Fruit fly (Drosophila melanogaster) whole organism, wandering third instar larva: ENCODE measurements around the gene epsilonCOP.

ENCODE experiments used
- Abd-B ChIP-seq: fragments of >200 bp; optimal IDR thresholded peaks from 2 replicates; lab custom pipeline; 2017; ENCODE audit warnings: missing biosample characterization, missing genetic modification characterization
- CG32264 ChIP-seq: fragments of 200-800 bp; sonication (Bioruptor generic); optimal IDR thresholded peaks from 2 replicates; lab custom pipeline; 2016; ENCODE audit warnings: missing biosample characterization, missing genetic modification characterization
- CG9705 ChIP-seq: fragments of 200-800 bp; sonication (Bioruptor generic); optimal IDR thresholded peaks from 2 replicates; lab custom pipeline; 2018; ENCODE audit warnings: missing biosample characterization, mild to moderate bottlenecking, missing genetic modification characterization
- CrebA ChIP-seq: fragments of 200-800 bp; sonication (Bioruptor generic); optimal IDR thresholded peaks from 2 replicates; lab custom pipeline; 2016; ENCODE audit warnings: missing biosample characterization, mild to moderate bottlenecking, missing genetic modification characterization, borderline replicate concordance
- Dfd ChIP-seq: fragments of >200 bp; optimal IDR thresholded peaks from 2 replicates; lab custom pipeline; 2017; ENCODE audit warnings: missing biosample characterization, missing genetic modification characterization
- Dif ChIP-seq: fragments of 200-275, 200-300 bp; sonication (Bioruptor generic); optimal IDR thresholded peaks from 2 replicates; lab custom pipeline; 2018; ENCODE audit warnings: missing biosample characterization, missing genetic modification characterization; ENCODE audit not compliant: partially characterized antibody
- GATAd ChIP-seq: sonication (Bioruptor generic); optimal IDR thresholded peaks from 2 replicates; lab custom pipeline; 2016; ENCODE audit warnings: missing biosample characterization, missing genetic modification characterization
- HLH106 ChIP-seq: fragments of 200-800 bp; optimal IDR thresholded peaks from 3 replicates; lab custom pipeline; 2019; ENCODE audit warnings: missing biosample characterization, mild to moderate bottlenecking, missing genetic modification characterization, moderate library complexity
- Hnf4 ChIP-seq: fragments of 200-800 bp; sonication (Bioruptor generic); optimal IDR thresholded peaks from 2 replicates; lab custom pipeline; 2016; ENCODE audit warnings: missing biosample characterization, mild to moderate bottlenecking, missing genetic modification characterization
- Hr78 ChIP-seq: fragments of >200 bp; optimal IDR thresholded peaks from 2 replicates; lab custom pipeline; 2017; ENCODE audit warnings: missing biosample characterization, missing genetic modification characterization
- Hr83 ChIP-seq: fragments of 200-300 bp; sonication (Bioruptor generic); optimal IDR thresholded peaks from 2 replicates; lab custom pipeline; 2016; ENCODE audit warnings: missing biosample characterization, mild to moderate bottlenecking, missing genetic modification characterization, moderate library complexity; ENCODE audit not compliant: poor library complexity, severe bottlenecking
- Jra ChIP-seq: sonication (Bioruptor generic); optimal IDR thresholded peaks from 2 replicates; lab custom pipeline; 2016; ENCODE audit warnings: missing biosample characterization, missing genetic modification characterization
- Mio ChIP-seq: sonication (Bioruptor generic); optimal IDR thresholded peaks from 2 replicates; lab custom pipeline; 2016; ENCODE audit warnings: missing biosample characterization, missing genetic modification characterization
- Myc ChIP-seq: fragments of >200 bp; optimal IDR thresholded peaks from 2 replicates; lab custom pipeline; 2017
- N ChIP-seq: fragments of >200 bp; optimal IDR thresholded peaks from 2 replicates; lab custom pipeline; 2018; ENCODE audit warnings: missing biosample characterization, missing external identifiers, missing genetic modification characterization
- OdsH ChIP-seq: fragments of 200-800 bp; sonication (Bioruptor generic); optimal IDR thresholded peaks from 2 replicates; lab custom pipeline; 2016; ENCODE audit warnings: missing biosample characterization, mild to moderate bottlenecking, missing genetic modification characterization
- Rel ChIP-seq, 2 experiments: fragments of 200-800 bp; sonication (Bioruptor generic) in 1 of 2; optimal IDR thresholded peaks; 2 replicates in 1 of 2; 3 replicates in 1 of 2; lab custom pipeline; 2016 to 2019; ENCODE audit warnings: mild to moderate bottlenecking in 2 of 2, missing biosample characterization in 2 of 2, missing genetic modification characterization in 2 of 2, moderate library complexity in 1 of 2
- Sp1 ChIP-seq: fragments of 200-800 bp; sonication (Bioruptor generic); optimal IDR thresholded peaks from 3 replicates; lab custom pipeline; 2019; ENCODE audit warnings: missing biosample characterization, mild to moderate bottlenecking, missing genetic modification characterization, moderate library complexity
- Vsx2 ChIP-seq: fragments of 200-300, 225-300 bp; sonication (Bioruptor generic); optimal IDR thresholded peaks from 2 replicates; lab custom pipeline; 2018; ENCODE audit warnings: missing biosample characterization, missing genetic modification characterization; ENCODE audit not compliant: partially characterized antibody
- br ChIP-seq: fragments of 200-800 bp; sonication (Bioruptor generic); optimal IDR thresholded peaks from 2 replicates; lab custom pipeline; 2016; ENCODE audit warnings: missing biosample characterization, missing genetic modification characterization
- brk ChIP-seq: fragments of 200-800 bp; sonication (Bioruptor generic); optimal IDR thresholded peaks from 2 replicates; lab custom pipeline; 2016; ENCODE audit warnings: missing biosample characterization, mild to moderate bottlenecking, missing genetic modification characterization
- dl ChIP-seq, 2 experiments: fragments of 175-275, 200-275 bp in 1 of 2; fragments of 200-275 bp in 1 of 2; sonication (Bioruptor generic); optimal IDR thresholded peaks; lab custom pipeline; 2018; ENCODE audit warnings: mild to moderate bottlenecking in 2 of 2, missing biosample characterization in 2 of 2, missing genetic modification characterization in 2 of 2, moderate library complexity in 2 of 2; ENCODE audit not compliant: partially characterized antibody in 2 of 2, insufficient read depth in 1 of 2
- dmrt93B ChIP-seq: fragments of 200-800 bp; sonication (Bioruptor generic); optimal IDR thresholded peaks from 2 replicates; lab custom pipeline; 2018; ENCODE audit warnings: missing biosample characterization, mild to moderate bottlenecking, missing genetic modification characterization
- dsf ChIP-seq: sonication (Bioruptor generic); optimal IDR thresholded peaks from 2 replicates; lab custom pipeline; 2016; ENCODE audit warnings: missing biosample characterization, missing genetic modification characterization, borderline replicate concordance
- ey ChIP-seq: fragments of 200-800 bp; sonication (Bioruptor generic); optimal IDR thresholded peaks from 2 replicates; lab custom pipeline; 2016; ENCODE audit warnings: missing biosample characterization, missing genetic modification characterization
- foxo ChIP-seq, 2 experiments: fragments of 200-800 bp; sonication (Bioruptor generic); optimal IDR thresholded peaks; 2 replicates in 1 of 2; 3 replicates in 1 of 2; lab custom pipeline; 2016 to 2017; ENCODE audit warnings: missing biosample characterization in 2 of 2, missing genetic modification characterization in 2 of 2
- fru ChIP-seq: fragments of 200-800 bp; sonication (Bioruptor generic); optimal IDR thresholded peaks from 3 replicates; lab custom pipeline; 2016; ENCODE audit warnings: missing biosample characterization, mild to moderate bottlenecking, missing genetic modification characterization
- h ChIP-seq: fragments of 200-800 bp; sonication (Bioruptor generic); optimal IDR thresholded peaks from 3 replicates; lab custom pipeline; 2016; ENCODE audit warnings: missing biosample characterization, mild to moderate bottlenecking, missing genetic modification characterization
- jim ChIP-seq: fragments of 175-275, 200-325 bp; sonication (Bioruptor generic); optimal IDR thresholded peaks from 2 replicates; lab custom pipeline; 2016; ENCODE audit warnings: missing biosample characterization, mild to moderate bottlenecking, missing genetic modification characterization
- lola ChIP-seq: fragments of >200 bp; optimal IDR thresholded peaks from 2 replicates; lab custom pipeline; 2017; ENCODE audit warnings: missing biosample characterization, missing genetic modification characterization
- pan ChIP-seq: fragments of >200 bp; optimal IDR thresholded peaks from 2 replicates; lab custom pipeline; 2017
- psq ChIP-seq: fragments of 200-800 bp; sonication (Bioruptor generic); optimal IDR thresholded peaks from 3 replicates; lab custom pipeline; 2017; ENCODE audit warnings: missing biosample characterization, mild to moderate bottlenecking, missing genetic modification characterization, moderate library complexity
- rgr ChIP-seq: fragments of 200-800 bp; sonication (Bioruptor generic); optimal IDR thresholded peaks from 3 replicates; lab custom pipeline; 2016; ENCODE audit warnings: missing biosample characterization, mild to moderate bottlenecking, missing genetic modification characterization
- sage ChIP-seq: fragments of 200-800 bp; sonication (Bioruptor generic); optimal IDR thresholded peaks from 2 replicates; lab custom pipeline; 2016; ENCODE audit warnings: missing biosample characterization, mild to moderate bottlenecking, missing genetic modification characterization
- sv ChIP-seq: fragments of 200-800 bp; sonication (Bioruptor generic); optimal IDR thresholded peaks from 3 replicates; lab custom pipeline; 2016; ENCODE audit warnings: missing biosample characterization, missing genetic modification characterization
- tai ChIP-seq: sonication (Bioruptor generic); optimal IDR thresholded peaks from 2 replicates; lab custom pipeline; 2016; ENCODE audit warnings: missing biosample characterization, missing genetic modification characterization
- usp ChIP-seq: fragments of >200 bp; optimal IDR thresholded peaks from 2 replicates; lab custom pipeline; 2017; ENCODE audit warnings: missing biosample characterization, missing genetic modification characterization
- woc ChIP-seq: sonication (Bioruptor generic); optimal IDR thresholded peaks from 2 replicates; lab custom pipeline; 2016; ENCODE audit warnings: missing biosample characterization, mild to moderate bottlenecking, missing genetic modification characterization

The epsilonCOP gene

dm6 chr2L:6449753-6450152 is 39.1 kb upstream of the epsilonCOP start:
- TF ChIP-seq Rel (GFP tag; optimal IDR thresholded peaks at IDR 0.05; lab: Kevin White, UChicago) (no peak), Rel (tag; optimal IDR thresholded peaks at IDR 0.05; lab: Kevin White, UChicago) (peak; percentile 47), usp (no peak)

DNA sequence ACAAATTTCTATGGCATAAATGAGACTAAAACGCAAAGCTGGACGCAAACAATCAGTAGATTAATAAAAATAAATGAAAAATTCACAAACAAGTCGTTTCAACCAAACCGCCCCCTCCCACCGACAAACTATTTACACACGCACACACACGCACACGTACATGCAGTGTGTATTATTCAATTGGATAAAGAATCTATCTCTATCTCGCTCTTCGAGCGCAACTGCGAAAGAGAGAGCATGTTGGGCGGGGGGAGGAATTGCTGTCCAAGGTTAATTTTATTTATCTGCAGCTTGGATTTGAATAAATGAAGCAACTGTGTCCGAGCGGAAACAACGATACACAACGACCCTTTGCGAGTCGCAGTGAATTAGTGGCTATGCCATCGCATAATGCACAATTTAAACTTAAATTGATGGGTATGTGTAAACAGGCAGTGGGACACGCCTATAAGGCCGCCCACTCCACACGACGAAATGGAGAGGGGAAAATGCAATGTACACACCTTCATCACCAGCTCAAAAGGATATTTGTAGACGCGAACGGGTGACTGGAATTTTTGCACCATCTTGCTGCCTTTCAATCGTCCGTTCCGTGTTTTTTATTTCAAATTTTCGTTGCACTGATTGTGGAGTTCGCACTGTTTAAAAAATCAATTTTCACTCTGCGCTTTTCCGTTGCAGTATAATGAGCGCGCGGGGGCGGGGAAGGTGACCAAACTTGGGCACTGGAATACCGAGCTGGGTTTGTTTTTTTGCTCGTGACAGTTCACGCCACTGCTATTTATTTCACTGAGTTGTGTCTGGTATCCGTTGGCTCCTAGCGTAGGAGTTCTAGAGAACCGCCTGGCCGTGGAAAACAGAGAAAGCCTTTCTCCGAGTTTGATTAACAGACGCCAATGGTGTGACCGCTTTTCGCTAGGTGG is 33.6 kb upstream of the epsilonCOP start, which contains the start of gene retm:
Gene retm (minus strand): TSS at position 898 of the 923 bp plus-strand sequence.
- no peak for TF ChIP-seq h (GFP tag; lab: Kevin White, UChicago)
- TF ChIP-seq sage = no peak
- TF ChIP-seq sv (GFP tag; lab: Kevin White, UChicago) = no peak
- no peak for TF ChIP-seq dmrt93B (GFP tag; lab: Kevin White, UChicago)
- TF ChIP-seq dl (GFP tag; optimal IDR thresholded peaks at IDR 0.05; lab: Kevin White, UChicago; ENCODE audit: insufficient read depth in 1 of 2, partially characterized antibody in 2 of 2) = no peak
- peak; percentile 37 for TF ChIP-seq fru
- TF ChIP-seq Hr83 = no peak
- peak; percentile 76 for TF ChIP-seq N
- TF ChIP-seq foxo (GFP tag; optimal IDR thresholded peaks at IDR 0.05; lab: Kevin White, UChicago) = peak in 1 of 2 experiments; percentile 18
- TF ChIP-seq, all 38 proteins: peak for 3

DNA sequence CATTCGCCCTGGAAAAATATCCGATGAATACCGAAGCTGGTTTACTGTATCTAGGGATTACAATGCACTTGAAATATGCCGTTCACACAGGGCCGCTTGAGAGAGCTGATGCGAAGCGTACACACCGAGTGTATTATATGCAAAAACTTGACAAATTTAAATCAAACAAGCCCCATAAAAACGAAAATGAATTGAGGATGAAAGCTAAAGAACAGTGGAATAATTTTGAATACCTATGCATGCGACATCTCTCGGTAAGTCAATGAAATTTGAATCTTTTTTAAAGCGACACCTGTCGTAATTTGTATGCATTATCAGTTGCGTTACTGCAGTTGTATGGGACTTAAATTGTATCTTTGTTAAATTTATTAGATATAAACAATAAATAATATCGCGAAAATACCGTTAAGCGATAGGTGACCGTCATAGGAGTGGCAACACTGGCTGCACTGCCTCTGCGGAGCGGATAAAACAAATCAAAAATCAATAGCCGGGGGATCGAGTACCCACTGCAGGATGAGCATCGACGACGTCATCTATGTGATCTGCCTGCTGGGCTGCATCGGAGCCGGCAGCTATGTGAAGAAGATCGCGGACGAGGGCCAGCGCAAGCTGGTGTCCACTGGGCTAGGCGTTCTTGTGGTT is 32.8 kb upstream of the epsilonCOP start, which contains the start of gene frj:
Gene frj (plus strand): TSS at position 98 of the 645 bp plus-strand sequence.
- TF ChIP-seq h (GFP tag; lab: Kevin White, UChicago) (peak; percentile 42), Rel (GFP tag; optimal IDR thresholded peaks at IDR 0.05; lab: Kevin White, UChicago) (no peak), Rel (tag; optimal IDR thresholded peaks at IDR 0.05; lab: Kevin White, UChicago) (no peak), rgr (GFP tag; lab: Kevin White, UChicago) (peak; percentile 49), usp (no peak), HLH106 (tag; lab: Kevin White, UChicago) (peak; percentile 57), Dif (GFP tag; lab: Kevin White, UChicago) (no peak), GATAd (GFP tag; lab: Kevin White, UChicago) (no peak), pan (lab: Kevin White, UChicago) (no peak), brk (GFP tag; lab: Kevin White, UChicago) (no peak), psq (GFP tag; lab: Kevin White, UChicago) (peak; percentile 13), ey (peak; percentile 47), Sp1 (no peak), Myc (lab: Kevin White, UChicago) (peak; percentile 21), dl (GFP tag; optimal IDR thresholded peaks at IDR 0.05; lab: Kevin White, UChicago; ENCODE audit: insufficient read depth in 1 of 2, partially characterized antibody in 2 of 2) (no peak), Hr78 (peak; percentile 87), foxo (GFP tag; optimal IDR thresholded peaks at IDR 0.05; lab: Kevin White, UChicago) (peak in 1 of 2 experiments; percentile 51), CrebA (GFP tag; lab: Kevin White, UChicago) (no peak), jim (no peak), N (peak; percentile 89), Hr83 (no peak), Vsx2 (GFP tag; lab: Kevin White, UChicago) (no peak), Mio (GFP tag; lab: Kevin White, UChicago) (no peak), Dfd (GFP tag; lab: Kevin White, UChicago) (no peak), Hnf4 (GFP tag; lab: Kevin White, UChicago) (peak; percentile 63), CG9705 (GFP tag; lab: Kevin White, UChicago) (peak; percentile 50), lola (GFP tag; lab: Kevin White, UChicago) (peak; percentile 49), sv (GFP tag; lab: Kevin White, UChicago) (peak; percentile 63), woc (GFP tag; lab: Kevin White, UChicago) (peak; percentile 47), OdsH (GFP tag; lab: Kevin White, UChicago) (peak; percentile 17), dsf (GFP tag; lab: Kevin White, UChicago) (peak; percentile 20), dmrt93B (GFP tag; lab: Kevin White, UChicago) (peak; percentile 49), CG32264 (GFP tag; lab: Kevin White, UChicago) (no peak), sage (peak; percentile 3), br (GFP tag; lab: Kevin White, UChicago) (no peak), Abd-B (GFP tag; lab: Kevin White, UChicago) (peak; percentile 26), tai (GFP tag; lab: Kevin White, UChicago) (no peak), fru (peak; percentile 45), Jra (GFP tag; lab: Kevin White, UChicago) (peak; percentile 52)
